Fruit fly (Drosophila melanogaster): ENCODE data around the gene Hsp27.

DNA sequence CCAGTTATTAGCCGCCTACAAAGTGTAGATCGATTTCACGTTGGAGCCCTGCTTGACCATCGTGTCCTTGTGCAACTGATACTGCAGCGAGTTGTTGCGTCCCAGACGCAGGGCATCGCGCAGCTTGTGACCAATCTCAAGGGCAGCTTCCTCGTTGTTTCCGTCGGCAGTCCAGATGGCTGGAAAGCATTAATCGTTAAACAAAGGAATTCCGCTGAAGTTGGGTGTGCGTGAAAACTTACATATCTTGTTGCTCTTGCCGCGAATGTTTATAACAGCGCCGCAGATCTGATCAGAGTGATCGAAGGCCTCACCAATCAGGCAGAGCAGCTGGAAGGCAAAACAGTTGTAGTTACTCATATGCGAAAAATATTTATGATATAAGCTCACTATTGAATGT is 16.0 kb downstream of the Hsp27 start:
- TF ChIP-seq CG7101 (tag; optimal IDR thresholded peaks at IDR 0.05) (no peak), cnc (optimal IDR thresholded peaks at IDR 0.05) (no peak), Mnt (GFP tag; optimal IDR thresholded peaks at IDR 0.05) (no peak), CG1620 (GFP tag; optimal IDR thresholded peaks at IDR 0.05) (no peak), CG12768 (GFP tag; optimal IDR thresholded peaks at IDR 0.05) (no peak), pad (GFP tag; optimal IDR thresholded peaks at IDR 0.05) (no peak), ovo (GFP tag; optimal IDR thresholded peaks at IDR 0.05) (no peak), Crg-1 (GFP tag; optimal IDR thresholded peaks at IDR 0.05) (no peak), cic (GFP tag; optimal IDR thresholded peaks at IDR 0.05) (no peak), tj (GFP tag; optimal IDR thresholded peaks at IDR 0.05) (no peak), kay (GFP tag; ENCODE audit: borderline replicate concordance) (no peak), Clk (GFP tag; optimal IDR thresholded peaks at IDR 0.05) (no peak), CG14711 (tag; optimal IDR thresholded peaks at IDR 0.05) (no peak)
